Fruit fly (Drosophila melanogaster): Measurements from ENCODE around the gene snRNP-U1-C.

Gene snRNP-U1-C

DNA sequence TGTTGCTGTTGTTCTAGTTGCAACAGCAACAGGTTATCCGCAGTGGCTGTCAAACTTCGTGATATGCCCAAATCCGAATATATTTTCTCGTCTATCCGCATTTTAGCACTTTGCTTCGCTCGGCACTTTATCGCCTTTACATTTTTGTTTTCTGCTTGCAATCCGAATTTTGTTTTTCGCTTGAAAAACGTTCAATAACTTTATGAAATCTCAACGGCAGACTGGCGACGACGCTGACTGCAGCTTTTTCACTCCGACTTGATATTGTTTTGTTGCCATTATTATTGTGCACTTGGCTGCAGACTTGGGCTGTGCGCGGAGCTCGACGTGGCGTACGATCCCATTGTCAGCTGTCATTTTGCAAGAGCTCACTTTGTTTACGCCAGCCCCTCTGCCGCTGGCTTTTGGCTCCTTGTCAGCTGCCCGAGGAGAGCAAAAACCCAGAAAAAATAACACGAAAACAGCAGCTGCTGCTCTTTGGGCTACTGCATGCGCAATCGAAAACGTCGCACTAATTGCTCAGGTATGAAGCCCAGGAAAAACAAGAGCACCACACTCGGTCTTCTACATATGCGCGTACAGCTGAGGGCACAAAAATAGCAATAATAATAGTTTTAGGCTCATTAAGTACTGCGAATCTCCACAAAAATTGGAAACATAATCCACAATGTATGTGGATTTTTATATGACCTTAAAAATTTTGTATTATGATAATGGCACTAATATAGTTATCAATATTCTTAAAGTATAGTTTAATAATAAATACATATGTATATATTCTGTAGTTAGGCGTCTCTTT is 2.8 kb upstream of the snRNP-U1-C start:
- TF ChIP-seq bab1 (GFP tag; optimal IDR thresholded peaks at IDR 0.05) (no peak), Mnt (GFP tag; optimal IDR thresholded peaks at IDR 0.05) (no peak), CG7101 (tag; optimal IDR thresholded peaks at IDR 0.05) (no peak), CG5204 (GFP tag; optimal IDR thresholded peaks at IDR 0.05) (no peak), toe (GFP tag; optimal IDR thresholded peaks at IDR 0.05) (no peak), CG14711 (tag; optimal IDR thresholded peaks at IDR 0.05) (no peak), kay (GFP tag; ENCODE audit: borderline replicate concordance) (no peak), Clk (GFP tag; optimal IDR thresholded peaks at IDR 0.05) (no peak), tj (GFP tag; optimal IDR thresholded peaks at IDR 0.05) (peak; percentile 97)

DNA sequence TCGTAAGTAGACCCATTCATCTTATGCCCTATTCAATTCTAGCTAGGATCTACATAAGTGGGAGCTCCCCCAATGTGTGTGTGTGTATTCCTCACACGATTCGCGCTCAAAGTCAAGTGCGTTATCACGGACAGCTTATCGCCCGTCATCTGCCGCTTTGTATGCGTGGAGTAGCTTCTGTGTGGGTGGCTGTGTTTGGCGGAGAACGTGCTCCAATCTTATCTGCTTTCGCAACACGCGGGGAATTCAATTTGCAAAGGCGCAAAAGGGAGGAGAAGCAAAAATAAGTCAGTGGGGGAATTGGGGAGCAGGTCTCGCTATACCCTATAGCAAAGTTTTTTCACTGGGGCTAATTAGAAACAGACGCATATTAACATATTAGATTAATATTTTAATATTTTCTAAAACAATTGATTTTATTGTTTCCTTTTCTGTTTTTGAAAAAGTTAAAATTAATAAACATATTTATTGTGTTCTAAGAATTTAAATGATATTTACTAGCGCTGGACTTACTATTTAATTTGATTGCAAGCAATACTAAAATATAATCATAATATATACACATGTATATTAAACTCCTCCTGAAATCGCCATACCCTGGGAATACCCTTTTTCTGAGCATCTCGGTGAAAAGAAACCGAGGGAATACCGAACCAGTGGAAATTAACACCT is 1.8 kb upstream of the snRNP-U1-C start:
- TF ChIP-seq CG1620 (GFP tag; optimal IDR thresholded peaks at IDR 0.05) (no peak), bab1 (GFP tag; optimal IDR thresholded peaks at IDR 0.05) (peak; percentile 62), Hr96 (GFP tag; optimal IDR thresholded peaks at IDR 0.05) (no peak), cic (GFP tag; optimal IDR thresholded peaks at IDR 0.05) (no peak), Crg-1 (GFP tag; optimal IDR thresholded peaks at IDR 0.05) (peak; percentile 9), Clk (GFP tag; optimal IDR thresholded peaks at IDR 0.05) (no peak), tj (GFP tag; optimal IDR thresholded peaks at IDR 0.05) (no peak), CG12768 (GFP tag; optimal IDR thresholded peaks at IDR 0.05) (peak; percentile 57), ovo (GFP tag; optimal IDR thresholded peaks at IDR 0.05) (no peak), CG7045 (GFP tag; optimal IDR thresholded peaks at IDR 0.05) (peak; percentile 46), pad (GFP tag; optimal IDR thresholded peaks at IDR 0.05) (peak; percentile 74), CG33017 (tag; optimal IDR thresholded peaks at IDR 0.05) (peak; percentile 66), CG14711 (tag; optimal IDR thresholded peaks at IDR 0.05) (peak; percentile 82), toe (GFP tag; optimal IDR thresholded peaks at IDR 0.05) (peak; percentile 1), cnc (optimal IDR thresholded peaks at IDR 0.05) (no peak), CG7101 (tag; optimal IDR thresholded peaks at IDR 0.05) (peak; percentile 86), CG11617 (GFP tag; optimal IDR thresholded peaks at IDR 0.05) (peak; percentile 80), kay (GFP tag; ENCODE audit: borderline replicate concordance) (no peak), Mnt (GFP tag; optimal IDR thresholded peaks at IDR 0.05) (peak; percentile 35), CG5204 (GFP tag; optimal IDR thresholded peaks at IDR 0.05) (peak; percentile 44)

DNA sequence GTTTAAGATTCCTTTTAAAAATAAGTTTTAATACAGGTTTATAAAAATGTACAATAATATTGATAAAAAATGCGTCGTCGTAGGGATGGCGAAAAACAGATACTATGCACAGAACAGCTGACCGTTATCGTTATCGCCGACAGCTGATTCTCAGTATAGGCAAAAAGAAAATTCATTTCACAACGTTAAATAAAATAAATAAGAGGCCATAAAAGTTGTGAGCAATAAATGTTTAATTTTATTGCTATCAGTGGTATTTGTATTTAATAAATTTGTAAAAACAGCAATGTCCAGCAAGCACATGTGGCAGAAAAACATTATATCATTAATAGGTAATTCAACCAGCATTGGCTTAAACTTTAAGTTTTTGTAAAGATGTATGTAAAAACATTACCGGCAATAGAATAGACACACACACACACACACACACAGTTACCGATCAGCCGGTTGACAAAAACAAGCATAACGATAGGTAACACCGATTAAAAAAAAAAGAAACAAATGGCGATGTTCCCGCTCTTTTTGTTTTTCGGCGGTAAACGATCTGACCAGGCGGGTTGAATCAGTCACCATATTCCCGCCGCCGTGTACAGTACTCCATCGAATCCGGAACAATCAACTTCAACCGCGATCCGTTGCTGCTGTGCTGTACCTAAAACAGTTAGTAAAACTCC is 2.5 kb downstream of the snRNP-U1-C start, which contains the start of the genes dnk and Smu1:
Gene dnk, plus strand, starts transcription at position 133 of the 674 bp plus-strand sequence.
Gene Smu1, minus strand, starts transcription at position 462 of the 674 bp plus-strand sequence.
- TF ChIP-seq CG5204 (GFP tag; optimal IDR thresholded peaks at IDR 0.05): no peak
- TF ChIP-seq cic (GFP tag; optimal IDR thresholded peaks at IDR 0.05): no peak
- TF ChIP-seq tj (GFP tag; optimal IDR thresholded peaks at IDR 0.05): peak; percentile 35
- TF ChIP-seq kay (GFP tag; ENCODE audit: borderline replicate concordance): peak; percentile 90
- TF ChIP-seq CG11617 (GFP tag; optimal IDR thresholded peaks at IDR 0.05): peak; percentile 60
- TF ChIP-seq CG7045 (GFP tag; optimal IDR thresholded peaks at IDR 0.05): no peak

DNA sequence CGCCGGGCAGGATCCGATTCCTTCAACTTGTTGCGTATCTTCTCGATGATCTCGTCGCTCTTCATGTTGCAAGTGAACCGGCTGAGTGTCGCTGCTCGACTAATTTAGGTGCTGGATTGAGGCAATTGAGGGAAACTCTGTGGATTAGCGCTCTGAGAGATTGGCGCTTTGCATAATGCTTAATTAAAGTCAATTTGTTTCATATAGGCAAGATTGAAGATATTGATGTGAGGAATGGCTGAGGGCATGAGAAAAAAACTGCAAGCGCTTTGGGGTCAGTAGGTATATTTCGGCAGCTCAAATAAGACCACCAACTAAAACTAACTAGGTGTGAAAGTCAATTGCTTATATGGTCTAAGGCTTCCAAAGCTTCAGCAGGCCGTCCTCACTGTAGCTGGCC is 4.7 kb downstream of the snRNP-U1-C start, which contains the start of gene euc:
Gene euc, minus strand, starts transcription at position 101 of the 400 bp plus-strand sequence.
- TF ChIP-seq pad (GFP tag; optimal IDR thresholded peaks at IDR 0.05) (no peak), kay (GFP tag; ENCODE audit: borderline replicate concordance) (no peak), Crg-1 (GFP tag; optimal IDR thresholded peaks at IDR 0.05) (no peak), CG11617 (GFP tag; optimal IDR thresholded peaks at IDR 0.05) (no peak), cic (GFP tag; optimal IDR thresholded peaks at IDR 0.05) (no peak), toe (GFP tag; optimal IDR thresholded peaks at IDR 0.05) (no peak)

DNA sequence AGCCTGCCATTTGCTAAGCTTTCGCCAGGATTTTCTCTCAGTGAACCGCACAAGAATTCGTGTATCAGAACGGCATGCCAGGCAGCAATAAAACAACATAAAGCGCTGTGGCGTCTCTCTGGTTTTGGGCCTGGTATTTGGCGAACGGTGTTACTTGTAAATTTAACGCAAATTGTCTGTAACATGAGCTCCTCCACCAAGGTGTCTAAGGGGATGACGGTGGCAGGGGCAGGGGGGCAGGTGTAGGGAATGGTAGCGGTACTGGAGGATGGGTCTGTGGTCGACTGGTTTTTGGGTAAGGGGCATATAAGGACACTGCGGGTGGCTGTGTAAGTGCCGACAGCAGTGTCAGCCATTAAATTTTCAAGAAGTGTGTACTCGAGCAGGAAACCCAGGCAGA is 18.6 kb downstream of the snRNP-U1-C start:
- TF ChIP-seq Mnt (GFP tag; optimal IDR thresholded peaks at IDR 0.05) (no peak), Crg-1 (GFP tag; optimal IDR thresholded peaks at IDR 0.05) (no peak), bab1 (GFP tag; optimal IDR thresholded peaks at IDR 0.05) (no peak), CG7045 (GFP tag; optimal IDR thresholded peaks at IDR 0.05) (no peak), CG12768 (GFP tag; optimal IDR thresholded peaks at IDR 0.05) (no peak), CG33017 (tag; optimal IDR thresholded peaks at IDR 0.05) (no peak), CG11617 (GFP tag; optimal IDR thresholded peaks at IDR 0.05) (no peak), kay (GFP tag; ENCODE audit: borderline replicate concordance) (no peak), CG1620 (GFP tag; optimal IDR thresholded peaks at IDR 0.05) (no peak), cic (GFP tag; optimal IDR thresholded peaks at IDR 0.05) (no peak), cnc (optimal IDR thresholded peaks at IDR 0.05) (no peak), pad (GFP tag; optimal IDR thresholded peaks at IDR 0.05) (no peak), toe (GFP tag; optimal IDR thresholded peaks at IDR 0.05) (no peak), CG7101 (tag; optimal IDR thresholded peaks at IDR 0.05) (no peak), ovo (GFP tag; optimal IDR thresholded peaks at IDR 0.05) (no peak)

DNA sequence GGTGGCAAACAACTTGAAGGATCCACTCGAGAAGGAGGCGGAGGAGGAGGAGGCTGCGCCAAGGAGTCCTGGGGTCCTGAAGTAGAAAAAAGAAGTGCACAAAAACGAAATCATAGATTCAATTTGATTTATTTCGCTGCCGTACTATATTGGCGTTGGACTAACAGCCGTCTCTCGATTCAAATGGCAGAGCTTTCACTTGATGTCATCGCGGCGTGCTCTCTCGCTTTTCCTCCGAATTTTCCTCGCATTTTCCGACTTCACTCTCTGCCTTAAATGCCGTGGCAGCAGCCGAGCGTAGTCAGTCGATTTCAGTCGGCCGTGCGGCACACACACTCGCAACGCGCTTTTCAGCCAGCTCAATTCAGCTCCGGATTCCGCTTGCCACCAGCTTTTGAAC is 33.6 kb downstream of the snRNP-U1-C start, which contains the start of gene CG43732:
Gene CG43732, plus strand, starts transcription at position 301 of the 400 bp plus-strand sequence.
- TF ChIP-seq CG5204 (GFP tag; optimal IDR thresholded peaks at IDR 0.05): no peak
- no peak for TF ChIP-seq Clk (GFP tag; optimal IDR thresholded peaks at IDR 0.05)
- TF ChIP-seq Hr96 (GFP tag; optimal IDR thresholded peaks at IDR 0.05): no peak
- TF ChIP-seq CG11617 (GFP tag; optimal IDR thresholded peaks at IDR 0.05): no peak
- TF ChIP-seq Crg-1 (GFP tag; optimal IDR thresholded peaks at IDR 0.05): no peak
- TF ChIP-seq kay (GFP tag; ENCODE audit: borderline replicate concordance): no peak
- no peak for TF ChIP-seq CG33017 (tag; optimal IDR thresholded peaks at IDR 0.05)
- no peak for TF ChIP-seq pad (GFP tag; optimal IDR thresholded peaks at IDR 0.05)
- no peak for TF ChIP-seq CG12768 (GFP tag; optimal IDR thresholded peaks at IDR 0.05)
- no peak for TF ChIP-seq ovo (GFP tag; optimal IDR thresholded peaks at IDR 0.05)
